Worm (Caenorhabditis elegans): Measurements from ENCODE around the gene C14A6.3.

Gene C14A6.3

ce11 chrV:18123639-18124038 is 22.5 kb upstream of the C14A6.3 start, which contains the start of gene fbxa-107:
TSS of gene fbxa-107 (plus strand) at chrV:18123939.
- TF ChIP-seq snu-23 (GFP tag; optimal IDR thresholded peaks at IDR 0.05) (no peak), irx-1 (tag; optimal IDR thresholded peaks at IDR 0.05) (no peak), pqm-1 (tag; optimal IDR thresholded peaks at IDR 0.05) (no peak), unc-130 (tag; optimal IDR thresholded peaks at IDR 0.05) (no peak), isw-1 (GFP tag; IDR thresholded peaks at IDR 0.05) (no peak), blmp-1 (tag; optimal IDR thresholded peaks at IDR 0.05) (no peak), xbp-1 (tag; optimal IDR thresholded peaks at IDR 0.05) (no peak), swsn-7 (tag; optimal IDR thresholded peaks at IDR 0.05) (no peak), fkh-4 (tag; optimal IDR thresholded peaks at IDR 0.05; ENCODE audit: borderline replicate concordance) (no peak), fkh-8 (tag; optimal IDR thresholded peaks at IDR 0.05) (no peak), dpl-1 (GFP tag; optimal IDR thresholded peaks at IDR 0.05) (no peak), lin-14 (GFP tag; optimal IDR thresholded peaks at IDR 0.05) (no peak), elt-2 (tag; optimal IDR thresholded peaks at IDR 0.05) (no peak), nhr-71 (tag; optimal IDR thresholded peaks at IDR 0.05) (no peak)

- no peak for TF ChIP-seq fos-1 (tag; optimal IDR thresholded peaks at IDR 0.05)
These were observed 21.1 kb upstream of the C14A6.3 start, which contains the start of gene fbxa-210 for ce11 chrV:18125075-18125474. TSS of gene fbxa-210 (plus strand) at chrV:18125375.

ce11 chrV:18127192-18127591 is 19.0 kb upstream of the C14A6.3 start, which contains the start of gene fbxa-211:
TSS of gene fbxa-211 (plus strand) at chrV:18127519.
- TF ChIP-seq pag-3 (tag; optimal IDR thresholded peaks at IDR 0.05; ENCODE audit: borderline replicate concordance, insufficient read depth) = no peak
- TF ChIP-seq zip-4 (GFP tag; optimal IDR thresholded peaks at IDR 0.05) = no peak

- no peak for TF ChIP-seq tlp-1 (tag; optimal IDR thresholded peaks at IDR 0.05)
- no peak for TF ChIP-seq mep-1 (tag; optimal IDR thresholded peaks at IDR 0.05)
- no peak for TF ChIP-seq ceh-88 (GFP tag; IDR thresholded peaks at IDR 0.05)
- no peak for TF ChIP-seq ets-5 (GFP tag; IDR thresholded peaks at IDR 0.05)
- no peak for TF ChIP-seq nhr-12 (tag; optimal IDR thresholded peaks at IDR 0.05)
- no peak for TF ChIP-seq unc-62 (GFP tag; optimal IDR thresholded peaks at IDR 0.05)
- TF ChIP-seq lir-3 (tag; optimal IDR thresholded peaks at IDR 0.05; ENCODE audit: poor library complexity) = no peak
These were observed 17.6 kb upstream of the C14A6.3 start for ce11 chrV:18128545-18128944.

- no peak for TF ChIP-seq blmp-1 (tag; optimal IDR thresholded peaks at IDR 0.05)
These were observed 15.1 kb upstream of the C14A6.3 start, which contains the start of gene Y37H2A.12 for ce11 chrV:18131049-18131448. TSS of gene Y37H2A.12 (minus strand) at chrV:18131129.

ce11 chrV:18133177-18133576 is 13.0 kb upstream of the C14A6.3 start, which contains the start of gene Y37H2A.18:
TSS of gene Y37H2A.18 (minus strand) at chrV:18133277.
- no peak for TF ChIP-seq ztf-4 (tag; optimal IDR thresholded peaks at IDR 0.05)
- TF ChIP-seq egl-13 (tag; optimal IDR thresholded peaks at IDR 0.05) = no peak
- no peak for TF ChIP-seq lin-39 (tag; optimal IDR thresholded peaks at IDR 0.05)
- no peak for TF ChIP-seq sox-4 (tag; optimal IDR thresholded peaks at IDR 0.05)
- no peak for TF ChIP-seq nhr-12 (tag; optimal IDR thresholded peaks at IDR 0.05)
- TF ChIP-seq sptf-1 (tag; optimal IDR thresholded peaks at IDR 0.05) = no peak
- no peak for TF ChIP-seq fkh-4 (tag; optimal IDR thresholded peaks at IDR 0.05; ENCODE audit: borderline replicate concordance)
- TF ChIP-seq C34B4.2 (tag; optimal IDR thresholded peaks at IDR 0.05) = no peak
- TF ChIP-seq ceh-88 (GFP tag; IDR thresholded peaks at IDR 0.05) = no peak
- TF ChIP-seq lin-14 (GFP tag; optimal IDR thresholded peaks at IDR 0.05) = no peak
- no peak for TF ChIP-seq dpl-1 (GFP tag; optimal IDR thresholded peaks at IDR 0.05)
- TF ChIP-seq tbx-2 (tag; optimal IDR thresholded peaks at IDR 0.05) = no peak
- no peak for TF ChIP-seq lsy-2 (tag; optimal IDR thresholded peaks at IDR 0.05)
- no peak for TF ChIP-seq swsn-7 (tag; optimal IDR thresholded peaks at IDR 0.05)
- TF ChIP-seq fkh-10 (GFP tag; optimal IDR thresholded peaks at IDR 0.05) = no peak
- no peak for TF ChIP-seq ceh-8 (GFP tag; optimal IDR thresholded peaks at IDR 0.05)
- TF ChIP-seq C04F5.9 (tag; optimal IDR thresholded peaks at IDR 0.05) = no peak
- TF ChIP-seq snu-23 (GFP tag; optimal IDR thresholded peaks at IDR 0.05) = no peak

Data from whole organism, L1 larva.